Fruit fly (Drosophila melanogaster) whole organism, embryonic: ENCODE data around the gene smg.

Experiments used
- ATbp ChIP-seq: fragments of 200-800 bp; sonication (Bioruptor generic); optimal IDR thresholded peaks from 2 replicates; lab custom pipeline; 2017; ENCODE audit warnings: missing biosample characterization, mild to moderate bottlenecking, missing genetic modification characterization, missing genetic modification reagents
- Abd-B ChIP-seq: fragments of 200-800 bp; sonication (Bioruptor generic); optimal IDR thresholded peaks from 2 replicates; lab custom pipeline; 2018; ENCODE audit warnings: missing biosample characterization, mild to moderate bottlenecking, missing genetic modification characterization, moderate library complexity
- Adf1 ChIP-seq: fragments of 200-800 bp; sonication (Bioruptor generic); IDR thresholded peaks from 2 replicates; pipeline ENCODE4 v1.3.6; 2022; ENCODE audit warnings: missing biosample characterization, missing genetic modification characterization
- Atf-2 ChIP-seq: fragments of 200-800 bp; sonication (Bioruptor generic); optimal IDR thresholded peaks from 2 replicates; lab custom pipeline; 2016; ENCODE audit warnings: missing biosample characterization, missing genetic modification characterization
- CG11398 ChIP-seq: fragments of 200-800 bp; sonication (Bioruptor generic); optimal IDR thresholded peaks from 2 replicates; lab custom pipeline; 2016; ENCODE audit warnings: missing biosample characterization, missing genetic modification characterization
- CG1233 ChIP-seq: fragments of 200-800 bp; sonication (Bioruptor generic); optimal IDR thresholded peaks from 4 replicates; lab custom pipeline; 2018; ENCODE audit warnings: missing biosample characterization, mild to moderate bottlenecking, missing genetic modification characterization
- CG13775 ChIP-seq: fragments of 200-800 bp; sonication (Bioruptor generic); optimal IDR thresholded peaks from 3 replicates; lab custom pipeline; 2017; ENCODE audit warnings: missing biosample characterization, mild to moderate bottlenecking, missing genetic modification characterization
- CG15601 ChIP-seq: fragments of 200-800 bp; sonication (Bioruptor generic); optimal IDR thresholded peaks from 3 replicates; lab custom pipeline; 2019; ENCODE audit warnings: missing biosample characterization, mild to moderate bottlenecking, missing genetic modification characterization, moderate library complexity
- CG16815 ChIP-seq: fragments of 200-800 bp; sonication (Bioruptor generic); optimal IDR thresholded peaks from 3 replicates; lab custom pipeline; 2017; ENCODE audit warnings: missing biosample characterization, mild to moderate bottlenecking, missing genetic modification characterization
- CG1832 ChIP-seq: fragments of 200-800 bp; sonication (Bioruptor generic); optimal IDR thresholded peaks from 2 replicates; lab custom pipeline; 2017; ENCODE audit warnings: missing biosample characterization, mild to moderate bottlenecking, missing genetic modification characterization, inconsistent platforms
- CG2712 ChIP-seq: fragments of 200-800 bp; optimal IDR thresholded peaks from 3 replicates; lab custom pipeline; 2019; ENCODE audit warnings: missing biosample characterization, mild to moderate bottlenecking, missing genetic modification characterization, moderate library complexity
- CG30431 ChIP-seq: fragments of 200-800 bp; sonication (Bioruptor generic); optimal IDR thresholded peaks from 2 replicates; lab custom pipeline; 2017; ENCODE audit warnings: missing biosample characterization, missing genetic modification characterization
- CG6272 ChIP-seq: fragments of 200-800 bp; sonication (Bioruptor generic); IDR thresholded peaks from 2 replicates; pipeline ENCODE4 v1.3.6; 2022; ENCODE audit warnings: missing biosample characterization, missing genetic modification characterization
- CG6689 ChIP-seq: fragments of 200-800 bp; sonication (Bioruptor generic); IDR thresholded peaks from 2 replicates; pipeline ENCODE4 v1.3.6; 2022; ENCODE audit warnings: missing biosample characterization, missing genetic modification characterization
- CG6765 ChIP-seq: fragments of 200-800 bp; sonication (Bioruptor generic); optimal IDR thresholded peaks from 3 replicates; lab custom pipeline; 2017; ENCODE audit warnings: missing biosample characterization, mild to moderate bottlenecking, missing genetic modification characterization
- CG7372 ChIP-seq: fragments of 200-800 bp; sonication (Bioruptor generic); IDR thresholded peaks from 2 replicates; pipeline ENCODE4 v1.3.6; 2022; ENCODE audit warnings: missing biosample characterization, missing genetic modification characterization
- CG8924 ChIP-seq: fragments of 200-800 bp; optimal IDR thresholded peaks from 3 replicates; lab custom pipeline; 2019; ENCODE audit warnings: missing biosample characterization, mild to moderate bottlenecking, missing genetic modification characterization, moderate library complexity
- CG9727 ChIP-seq: fragments of 200-800 bp; sonication (Bioruptor generic); optimal IDR thresholded peaks from 3 replicates; lab custom pipeline; 2017; ENCODE audit warnings: missing biosample characterization, mild to moderate bottlenecking, missing genetic modification characterization
- CoRest ChIP-seq: fragments of 200-800 bp; sonication (Bioruptor generic); optimal IDR thresholded peaks from 3 replicates; lab custom pipeline; 2018; ENCODE audit warnings: missing biosample characterization, mild to moderate bottlenecking, missing genetic modification characterization, moderate library complexity
- D ChIP-seq, 2 experiments: fragments of 200-800 bp in 1 of 2; fragments of >200 bp in 1 of 2; sonication (Bioruptor generic) in 1 of 2; optimal IDR thresholded peaks; 2 replicates in 1 of 2; 3 replicates in 1 of 2; lab custom pipeline; 2017; ENCODE audit warnings: mild to moderate bottlenecking in 1 of 2, missing biosample characterization in 1 of 2, missing genetic modification characterization in 1 of 2, missing genetic modification reagents in 1 of 2
- D19A ChIP-seq: fragments of 200-800 bp; optimal IDR thresholded peaks from 3 replicates; lab custom pipeline; 2019; ENCODE audit warnings: missing biosample characterization, mild to moderate bottlenecking, missing genetic modification characterization, moderate library complexity
- GATAe ChIP-seq: fragments of 200-800 bp; sonication (Bioruptor generic); conservative IDR thresholded peaks from 2 replicates; pipeline ENCODE4 v1.3.6; 2022; ENCODE audit warnings: missing biosample characterization, missing genetic modification characterization
- HmgZ ChIP-seq: fragments of 200-800 bp; sonication (Bioruptor generic); optimal IDR thresholded peaks from 2 replicates; lab custom pipeline; 2018; ENCODE audit warnings: missing biosample characterization, mild to moderate bottlenecking, missing genetic modification characterization
- MBD-R2 ChIP-seq: fragments of 200-800 bp; sonication (Bioruptor generic); IDR thresholded peaks from 2 replicates; pipeline ENCODE4 v1.3.6; 2022; ENCODE audit warnings: missing biosample characterization, missing genetic modification characterization
- NFAT ChIP-seq: fragments of 200-800 bp; sonication (Bioruptor generic); IDR thresholded peaks from 2 replicates; pipeline ENCODE4 v1.3.6; 2022; ENCODE audit warnings: missing biosample characterization, missing genetic modification characterization
- Nf-YB ChIP-seq: fragments of 200-800 bp; sonication (Bioruptor generic); optimal IDR thresholded peaks from 3 replicates; lab custom pipeline; 2019; ENCODE audit warnings: missing biosample characterization, mild to moderate bottlenecking, missing genetic modification characterization, moderate library complexity
- Oli ChIP-seq: fragments of 200-800 bp; sonication (Bioruptor generic); optimal IDR thresholded peaks from 2 replicates; lab custom pipeline; 2018; ENCODE audit warnings: missing biosample characterization, mild to moderate bottlenecking, missing genetic modification characterization, moderate library complexity
- Taf1 ChIP-seq: fragments of 200-800 bp; sonication (Bioruptor generic); IDR thresholded peaks from 2 replicates; pipeline ENCODE4 v1.3.6; 2022; ENCODE audit warnings: missing biosample characterization, missing genetic modification characterization
- amos ChIP-seq: fragments of 200-800 bp; sonication (Bioruptor generic); IDR thresholded peaks from 2 replicates; pipeline ENCODE4 v1.3.6; 2022; ENCODE audit warnings: missing biosample characterization, missing genetic modification characterization; ENCODE audit not compliant: partially characterized antibody
- ara ChIP-seq: fragments of 200-800 bp; sonication (Bioruptor generic); IDR thresholded peaks from 2 replicates; pipeline ENCODE4 v1.3.6; 2022; ENCODE audit warnings: missing biosample characterization, missing genetic modification characterization
- btn ChIP-seq: fragments of 200-800 bp; sonication (Bioruptor generic); optimal IDR thresholded peaks from 2 replicates; lab custom pipeline; 2016; ENCODE audit warnings: missing biosample characterization, missing genetic modification characterization
- cad ChIP-seq: fragments of >200 bp; optimal IDR thresholded peaks from 2 replicates; lab custom pipeline; 2017; ENCODE audit warnings: missing biosample characterization, missing genetic modification characterization
- cg ChIP-seq: fragments of 200-800 bp; sonication (Bioruptor generic); optimal IDR thresholded peaks from 3 replicates; lab custom pipeline; 2019; ENCODE audit warnings: missing biosample characterization, mild to moderate bottlenecking, missing genetic modification characterization, moderate library complexity
- crc ChIP-seq: fragments of 200-800 bp; sonication (Bioruptor generic); optimal IDR thresholded peaks from 2 replicates; lab custom pipeline; 2016; ENCODE audit warnings: missing biosample characterization, missing genetic modification characterization
- cwo ChIP-seq: fragments of 200-800 bp; sonication (Bioruptor generic); optimal IDR thresholded peaks from 3 replicates; lab custom pipeline; 2017; ENCODE audit warnings: missing biosample characterization, missing genetic modification characterization, mild to moderate bottlenecking, moderate library complexity, missing genetic modification reagents
- dmrt11E ChIP-seq: fragments of 200-800 bp; sonication (Bioruptor generic); optimal IDR thresholded peaks from 3 replicates; lab custom pipeline; 2018; ENCODE audit warnings: missing biosample characterization, mild to moderate bottlenecking, missing genetic modification characterization, moderate library complexity
- dmrt99B ChIP-seq: fragments of 200-800 bp; sonication (Bioruptor generic); optimal IDR thresholded peaks from 2 replicates; lab custom pipeline; 2018; ENCODE audit warnings: missing biosample characterization, mild to moderate bottlenecking, missing genetic modification characterization, moderate library complexity
- dysf ChIP-seq: fragments of 200-800 bp; sonication (Bioruptor generic); IDR thresholded peaks from 3 replicates; pipeline ENCODE4 v1.3.6; 2022; ENCODE audit warnings: missing biosample characterization, missing genetic modification characterization
- eyg ChIP-seq: fragments of 200-800 bp; sonication (Bioruptor generic); optimal IDR thresholded peaks from 3 replicates; lab custom pipeline; 2016; ENCODE audit warnings: missing biosample characterization, missing genetic modification characterization
- fd102C ChIP-seq: fragments of 200-800 bp; sonication (Bioruptor generic); optimal IDR thresholded peaks from 2 replicates; lab custom pipeline; 2018; ENCODE audit warnings: missing biosample characterization, mild to moderate bottlenecking, missing genetic modification characterization, moderate library complexity
- gcm2 ChIP-seq: fragments of 200-800 bp; sonication (Bioruptor generic); optimal IDR thresholded peaks from 2 replicates; lab custom pipeline; 2016; ENCODE audit warnings: missing biosample characterization, missing genetic modification characterization
- gsb ChIP-seq: fragments of 200-800 bp; sonication (Bioruptor generic); IDR thresholded peaks from 2 replicates; pipeline ENCODE4 v1.3.6; 2022; ENCODE audit warnings: missing biosample characterization, missing genetic modification characterization
- h ChIP-seq: fragments of >200 bp; optimal IDR thresholded peaks from 2 replicates; lab custom pipeline; 2017
- luna ChIP-seq: fragments of 200-800 bp; sonication (Bioruptor generic); optimal IDR thresholded peaks from 2 replicates; lab custom pipeline; 2016; ENCODE audit warnings: missing biosample characterization, missing genetic modification characterization
- peb ChIP-seq: fragments of 200-800 bp; sonication (Bioruptor generic); IDR thresholded peaks from 2 replicates; pipeline ENCODE4 v1.3.6; 2022; ENCODE audit warnings: missing biosample characterization, missing genetic modification characterization
- sc ChIP-seq, 3 experiments: fragments of >200 bp in 2 of 3; fragments of 200-800 bp in 1 of 3; sonication (Bioruptor generic) in 1 of 3; optimal IDR thresholded peaks; 2 replicates in 2 of 3; 3 replicates in 1 of 3; lab custom pipeline; 2017; ENCODE audit warnings: mild to moderate bottlenecking in 1 of 3, missing biosample characterization in 1 of 3, missing genetic modification characterization in 1 of 3, missing genetic modification reagents in 1 of 3
- slou ChIP-seq: fragments of 200-800 bp; sonication (Bioruptor generic); optimal IDR thresholded peaks from 3 replicates; lab custom pipeline; 2016; ENCODE audit warnings: missing biosample characterization, missing genetic modification characterization
- stwl ChIP-seq: fragments of 200-800 bp; sonication (Bioruptor generic); optimal IDR thresholded peaks from 3 replicates; lab custom pipeline; 2018; ENCODE audit warnings: missing biosample characterization, mild to moderate bottlenecking, missing genetic modification characterization, moderate library complexity
- toy ChIP-seq: fragments of 200-800 bp; sonication (Bioruptor generic); IDR thresholded peaks from 2 replicates; pipeline ENCODE4 v1.3.6; 2022; ENCODE audit warnings: missing biosample characterization, missing genetic modification characterization
- zen ChIP-seq: fragments of 200-800 bp; sonication (Bioruptor generic); optimal IDR thresholded peaks from 3 replicates; lab custom pipeline; 2018; ENCODE audit warnings: missing biosample characterization, mild to moderate bottlenecking, missing genetic modification characterization, moderate library complexity
- zen2 ChIP-seq: fragments of 200-800 bp; sonication (Bioruptor generic); IDR thresholded peaks from 3 replicates; pipeline ENCODE4 v1.3.6; 2022; ENCODE audit warnings: missing biosample characterization, missing genetic modification characterization; ENCODE audit not compliant: partially characterized antibody

smg gene

dm6 chr3L:8956669-8957068 lies 41.1 kb downstream of the smg start, which contains the start of gene mRpL12 (continued):
- TF ChIP-seq CG9727 (GFP tag; lab: Kevin White, UChicago), result no peak
- TF ChIP-seq ATbp (GFP tag; lab: Kevin White, UChicago), result no peak
- no peak for TF ChIP-seq cg (GFP tag; lab: Kevin White, UChicago)
- no peak for TF ChIP-seq D19A
- no peak for TF ChIP-seq Atf-2
- no peak for TF ChIP-seq ara (GFP tag; lab: Robert Waterston, UW)
- TF ChIP-seq sc (optimal IDR thresholded peaks at IDR 0.05; lab: Kevin White, UChicago), result no peak
- TF ChIP-seq sc (GFP tag; optimal IDR thresholded peaks at IDR 0.05; lab: Kevin White, UChicago), result no peak
- no peak for TF ChIP-seq gsb
- TF ChIP-seq Adf1 (GFP tag; lab: Robert Waterston, UW), result no peak
- TF ChIP-seq peb (GFP tag; lab: Robert Waterston, UW), result no peak
- TF ChIP-seq Taf1 (GFP tag; lab: Robert Waterston, UW), result no peak; the same call in 1 of the 2 replicates
- TF ChIP-seq Abd-B, result no peak
- no peak for TF ChIP-seq slou
- TF ChIP-seq Oli (tag; lab: Kevin White, UChicago), result peak; percentile 24
- no peak for TF ChIP-seq D (optimal IDR thresholded peaks at IDR 0.05; lab: Kevin White, UChicago)
- TF ChIP-seq D (GFP tag; optimal IDR thresholded peaks at IDR 0.05; lab: Kevin White, UChicago), result no peak
- TF ChIP-seq GATAe (GFP tag; lab: Robert Waterston, UW), result no peak
- no peak for TF ChIP-seq CG1233 (GFP tag; lab: Kevin White, UChicago)
- no peak for TF ChIP-seq Nf-YB (GFP tag; lab: Kevin White, UChicago)
- no peak for TF ChIP-seq eyg (GFP tag; lab: Kevin White, UChicago)
- TF ChIP-seq dmrt11E (tag; lab: Kevin White, UChicago), result no peak
- no peak for TF ChIP-seq btn
- TF ChIP-seq crc (GFP tag; lab: Kevin White, UChicago), result no peak
- no peak for TF ChIP-seq dysf (GFP tag; lab: Robert Waterston, UW)
- no peak for TF ChIP-seq CG8924 (tag; lab: Kevin White, UChicago)
- TF ChIP-seq cwo (GFP tag; lab: Kevin White, UChicago), result no peak
- no peak for TF ChIP-seq luna (GFP tag; lab: Kevin White, UChicago)
- TF ChIP-seq dmrt99B (tag; lab: Kevin White, UChicago), result no peak
- TF ChIP-seq zen (tag; lab: Kevin White, UChicago), result no peak
- no peak for TF ChIP-seq toy
- no peak for TF ChIP-seq CG6272 (GFP tag; lab: Robert Waterston, UW)
- no peak for TF ChIP-seq gcm2 (GFP tag; lab: Kevin White, UChicago)
- no peak for TF ChIP-seq cad (GFP tag; lab: Kevin White, UChicago)
- no peak for TF ChIP-seq CG13775
- TF ChIP-seq CG2712 (tag; lab: Kevin White, UChicago), result peak; percentile 18
- TF ChIP-seq HmgZ (tag; lab: Kevin White, UChicago), result peak; percentile 34
- TF ChIP-seq CG1832, result no peak
- TF ChIP-seq CG11398, result no peak
- TF ChIP-seq stwl (tag; lab: Kevin White, UChicago), result peak; percentile 80
- peak; percentile 19 for TF ChIP-seq CoRest (tag; lab: Kevin White, UChicago)
- no peak for TF ChIP-seq CG6765 (GFP tag; lab: Kevin White, UChicago)
- no peak for TF ChIP-seq CG6689 (GFP tag; lab: Robert Waterston, UW)
- TF ChIP-seq amos (GFP tag; lab: Robert Waterston, UW), result peak; percentile 25; the same call in 1 of the 2 replicates
- no peak for TF ChIP-seq CG7372 (GFP tag; lab: Robert Waterston, UW)
- peak; percentile 77 for TF ChIP-seq MBD-R2 (GFP tag; lab: Robert Waterston, UW)
- peak; percentile 55; the same call in 1 of the 3 replicates for TF ChIP-seq zen2 (GFP tag; lab: Robert Waterston, UW)
- TF ChIP-seq CG30431, result no peak
- TF ChIP-seq fd102C (GFP tag; lab: Kevin White, UChicago), result no peak
- TF ChIP-seq CG15601, result peak; percentile 73
- no peak for TF ChIP-seq NFAT (GFP tag; lab: Robert Waterston, UW)
- TF ChIP-seq h (lab: Kevin White, UChicago), result no peak
- TF ChIP-seq CG16815, result no peak
